Fruit fly (Drosophila melanogaster): ENCODE measurements around the gene zfh1.
A peak's percentile ranks its signal among the peaks of the same experiment; 100 is the strongest.

The zfh1 gene

DNA sequence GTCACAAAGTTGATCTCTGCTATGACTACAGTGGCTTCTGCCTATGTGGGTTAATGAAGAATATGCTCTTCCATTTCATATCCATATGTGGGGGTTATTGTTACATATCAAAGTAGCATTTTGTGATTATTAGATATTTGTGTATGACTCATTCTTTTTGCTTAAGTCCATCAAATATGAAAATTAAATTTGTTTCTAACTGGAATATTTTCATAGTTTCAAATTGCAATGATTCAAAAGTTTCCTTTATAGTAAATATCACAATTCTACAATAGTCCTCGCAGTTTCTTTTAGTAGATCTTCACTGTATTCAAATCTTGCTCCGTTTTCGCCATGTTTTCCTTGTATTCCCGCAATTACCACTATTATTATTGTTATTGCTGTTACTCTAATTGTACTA lies 39.5 kb downstream of the zfh1 start (continued):
- TF ChIP-seq Fer3 (tag; optimal IDR thresholded peaks at IDR 0.05), result peak; percentile 1
- peak; percentile 52 for TF ChIP-seq gem (tag; optimal IDR thresholded peaks at IDR 0.05)
- peak; percentile 5 for TF ChIP-seq tio (GFP tag; optimal IDR thresholded peaks at IDR 0.05)
- TF ChIP-seq CG11560 (tag; IDR thresholded peaks at IDR 0.05), result no peak
- peak; percentile 28 for TF ChIP-seq lab (GFP tag; optimal IDR thresholded peaks at IDR 0.05)
- TF ChIP-seq BtbVII (GFP tag; optimal IDR thresholded peaks at IDR 0.05), result no peak
- peak; percentile 65 for TF ChIP-seq stc (GFP tag; IDR thresholded peaks at IDR 0.05)
- peak; percentile 40; the same call in 1 of the 2 replicates for TF ChIP-seq Atf6 (GFP tag; IDR thresholded peaks at IDR 0.05)
- TF ChIP-seq ind (GFP tag; optimal IDR thresholded peaks at IDR 0.05), result peak; percentile 20
- peak; percentile 12 for TF ChIP-seq CG4424 (GFP tag; optimal IDR thresholded peaks at IDR 0.05)
- peak; percentile 9 for TF ChIP-seq CG3281 (GFP tag; optimal IDR thresholded peaks at IDR 0.05)
- peak; percentile 13 for TF ChIP-seq D19A (tag; optimal IDR thresholded peaks at IDR 0.05)
- peak; percentile 66 for TF ChIP-seq sens (GFP tag)
- peak; percentile 14 for TF ChIP-seq CG17829 (tag; optimal IDR thresholded peaks at IDR 0.05)
- TF ChIP-seq Spps (tag; optimal IDR thresholded peaks at IDR 0.05), result no peak
- no peak for TF ChIP-seq CG11247 (GFP tag; IDR thresholded peaks at IDR 0.05)
- peak; percentile 42 for TF ChIP-seq nmo (GFP tag; optimal IDR thresholded peaks at IDR 0.05)
- peak; percentile 24 for TF ChIP-seq Ssrp (tag; optimal IDR thresholded peaks at IDR 0.05)
- no peak for TF ChIP-seq Nf-YB (GFP tag; optimal IDR thresholded peaks at IDR 0.05)
- no peak for TF ChIP-seq CG34224 (GFP tag; IDR thresholded peaks at IDR 0.05; ENCODE audit: partially characterized antibody)
- TF ChIP-seq grau (tag; optimal IDR thresholded peaks at IDR 0.05), result peak; percentile 85
- peak; percentile 43 for TF ChIP-seq CG18262 (tag; optimal IDR thresholded peaks at IDR 0.05)
- peak; percentile 13 for TF ChIP-seq CG8924 (tag; optimal IDR thresholded peaks at IDR 0.05)
- peak; percentile 58 for TF ChIP-seq dmrt99B (tag; optimal IDR thresholded peaks at IDR 0.05)
- TF ChIP-seq dysf (GFP tag; IDR thresholded peaks at IDR 0.05), result peak; percentile 47; the same call in 1 of the 3 replicates
- 0 out of 3 replicates have a peak, but pooled peaks have one; percentile 36 for TF ChIP-seq row (GFP tag; IDR thresholded peaks at IDR 0.05)
- no peak for TF ChIP-seq prd (optimal IDR thresholded peaks at IDR 0.05)
- TF ChIP-seq prd (GFP tag; IDR thresholded peaks at IDR 0.05), result peak; percentile 3; the same call in 1 of the 3 replicates
- peak; percentile 38 for TF ChIP-seq CG12391 (tag; optimal IDR thresholded peaks at IDR 0.05)
- peak; percentile 43 for TF ChIP-seq CG7839 (tag; optimal IDR thresholded peaks at IDR 0.05)
- TF ChIP-seq CG17359 (tag; optimal IDR thresholded peaks at IDR 0.05), result peak; percentile 42
- peak; percentile 7 for TF ChIP-seq trem (tag; optimal IDR thresholded peaks at IDR 0.05)
- TF ChIP-seq phol (tag; optimal IDR thresholded peaks at IDR 0.05), result peak; percentile 51
- TF ChIP-seq dmrt11E (tag; optimal IDR thresholded peaks at IDR 0.05), result peak; percentile 15
- 0 out of 3 replicates have a peak, but pooled peaks have one; percentile 41 for TF ChIP-seq zfh1 (GFP tag; IDR thresholded peaks at IDR 0.05)
- TF ChIP-seq chinmo (GFP tag; IDR thresholded peaks at IDR 0.05; ENCODE audit: partially characterized antibody), result no peak
- peak; percentile 45 for TF ChIP-seq CG13424 (tag; optimal IDR thresholded peaks at IDR 0.05)
- peak in 1 of 2 experiments; percentile 49 for TF ChIP-seq Hr51 (GFP tag; optimal IDR thresholded peaks at IDR 0.05)

DNA sequence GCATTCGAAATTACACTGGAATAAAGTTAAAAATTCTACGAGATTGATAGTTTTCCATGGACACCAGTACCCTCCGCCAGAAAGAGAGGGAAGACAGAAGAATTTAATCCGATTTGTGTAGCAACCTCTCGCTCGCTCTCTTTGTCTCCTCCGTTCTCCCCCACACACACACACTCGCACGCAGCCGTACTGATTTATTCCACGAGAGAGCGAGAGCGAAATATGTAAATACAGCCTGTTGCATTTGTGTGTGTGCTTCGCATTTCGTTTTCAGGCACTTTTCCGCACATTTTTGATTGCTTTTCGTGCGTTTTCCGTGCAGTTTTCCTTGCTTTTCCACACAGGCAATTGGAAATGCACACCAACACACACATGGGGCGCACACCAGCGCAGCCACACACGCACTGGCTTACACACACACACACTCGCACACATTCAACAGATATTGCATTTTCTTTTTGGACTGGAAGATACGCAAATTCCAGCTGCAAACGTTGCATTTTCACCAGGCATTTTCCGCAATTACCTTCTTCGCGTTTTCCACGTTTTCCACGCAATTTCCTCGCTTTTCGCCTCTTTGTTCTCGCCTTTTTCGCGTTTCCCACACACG lies 40.1 kb downstream of the zfh1 start:
- TF ChIP-seq CG14667 (GFP tag; IDR thresholded peaks at IDR 0.05) (no peak), HmgZ (tag; optimal IDR thresholded peaks at IDR 0.05) (peak; percentile 26), CG4617 (GFP tag; optimal IDR thresholded peaks at IDR 0.05; ENCODE audit: borderline replicate concordance) (peak; percentile 84), CG12942 (GFP tag; optimal IDR thresholded peaks at IDR 0.05) (no peak), CG33557 (GFP tag; optimal IDR thresholded peaks at IDR 0.05) (no peak), CG13894 (tag; optimal IDR thresholded peaks at IDR 0.05) (no peak), pfk (GFP tag; optimal IDR thresholded peaks at IDR 0.05) (no peak), repo (GFP tag; optimal IDR thresholded peaks at IDR 0.05) (no peak), Awh (GFP tag; IDR thresholded peaks at IDR 0.05) (no peak), CG10321 (GFP tag; IDR thresholded peaks at IDR 0.05) (peak; percentile 70), Max (GFP tag; optimal IDR thresholded peaks at IDR 0.05) (no peak), Xrp1 (GFP tag; IDR thresholded peaks at IDR 0.05) (0 out of 2 replicates have a peak, but pooled peaks have one; percentile 36), crol (GFP tag; IDR thresholded peaks at IDR 0.05) (peak; percentile 51), Rfx (GFP tag; IDR thresholded peaks at IDR 0.05) (no peak)
